Worm (Caenorhabditis elegans) whole organism, L1 larva: ENCODE measurements around the gene immt-1.

ENCODE experiments used
- aly-2 ChIP-seq: fragments of 150-350 bp; optimal IDR thresholded peaks from 2 replicates; lab custom pipeline; 2014; ENCODE audit warnings: missing biosample characterization, missing genetic modification characterization
- fkh-4 ChIP-seq: sonication (generic microtip); optimal IDR thresholded peaks from 2 replicates; lab custom pipeline; 2016; ENCODE audit warnings: missing compliant biosample characterization, missing genetic modification characterization, borderline replicate concordance
- irx-1 ChIP-seq: sonication (generic microtip); optimal IDR thresholded peaks from 2 replicates; lab custom pipeline; 2016; ENCODE audit warnings: missing genetic modification characterization, missing compliant biosample characterization
- lin-35 ChIP-seq, 2 experiments: fragments of 150-350 bp; optimal IDR thresholded peaks; 2 replicates each; lab custom pipeline; 2014; ENCODE audit warnings: missing biosample characterization in 2 of 2, missing genetic modification characterization in 2 of 2, missing genetic modification reagents in 2 of 2
- lsy-2 ChIP-seq, 2 experiments: fragments of 150-350 bp; optimal IDR thresholded peaks; 2 replicates each; lab custom pipeline; 2014; ENCODE audit warnings: missing biosample characterization in 2 of 2, missing genetic modification characterization in 2 of 2
- nhr-28 ChIP-seq: fragments of 150-350 bp; optimal IDR thresholded peaks from 2 replicates; lab custom pipeline; 2014; ENCODE audit warnings: missing biosample characterization, missing genetic modification characterization
- nhr-47 ChIP-seq: sonication (generic microtip); optimal IDR thresholded peaks from 2 replicates; lab custom pipeline; 2016; ENCODE audit warnings: mild to moderate bottlenecking, missing genetic modification characterization, moderate library complexity, missing compliant biosample characterization
- nhr-77 ChIP-seq: fragments of 150-350 bp; optimal IDR thresholded peaks from 2 replicates; lab custom pipeline; 2014; ENCODE audit warnings: missing biosample characterization, missing genetic modification characterization
- pqm-1 ChIP-seq: sonication (generic microtip); optimal IDR thresholded peaks from 3 replicates; lab custom pipeline; 2017; ENCODE audit warnings: missing biosample characterization, missing genetic modification characterization
- swsn-7 ChIP-seq: sonication (generic microtip); optimal IDR thresholded peaks from 2 replicates; lab custom pipeline; 2016; ENCODE audit warnings: missing genetic modification characterization, missing compliant biosample characterization
- tlp-1 ChIP-seq: fragments of 150-350 bp; optimal IDR thresholded peaks from 2 replicates; lab custom pipeline; 2014; ENCODE audit warnings: missing biosample characterization, missing genetic modification characterization
- xbp-1 ChIP-seq: sonication (generic microtip); optimal IDR thresholded peaks from 2 replicates; lab custom pipeline; 2016; ENCODE audit warnings: missing genetic modification characterization, missing compliant biosample characterization
- ztf-11 ChIP-seq, 2 experiments: sonication (generic microtip); optimal IDR thresholded peaks; 2 replicates each; lab custom pipeline; 2016 to 2017; ENCODE audit warnings: missing genetic modification characterization in 2 of 2, missing biosample characterization in 1 of 2, missing compliant biosample characterization in 1 of 2

DNA sequence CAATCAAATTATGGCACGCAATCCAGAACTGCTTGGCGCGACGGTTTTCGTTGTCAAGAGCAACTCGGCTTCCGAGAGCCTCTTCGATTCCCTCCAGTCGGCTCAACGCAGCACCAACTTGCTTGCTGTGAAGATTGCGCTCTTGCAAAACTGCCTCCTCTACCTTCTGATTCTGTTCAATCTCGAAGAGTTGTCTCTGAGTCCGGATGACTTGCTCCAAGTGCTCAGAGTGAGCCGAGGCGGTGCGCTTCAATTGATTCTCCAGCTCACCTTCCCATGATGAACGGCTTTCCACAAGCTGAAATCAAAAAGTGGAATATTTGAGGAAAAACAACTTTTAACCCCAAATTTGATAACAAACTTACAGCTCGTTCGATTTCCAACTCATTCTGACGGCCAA is 2.5 kb downstream of the immt-1 start:
- TF ChIP-seq lsy-2 (tag; optimal IDR thresholded peaks at IDR 0.05; lab: Kevin White, UChicago) (no peak), nhr-28 (tag; lab: Kevin White, UChicago) (no peak), ztf-11 (tag; optimal IDR thresholded peaks at IDR 0.05; lab: Kevin White, UChicago) (no peak), xbp-1 (tag; lab: Kevin White, UChicago) (no peak), fkh-4 (tag; lab: Kevin White, UChicago) (no peak), nhr-77 (tag; lab: Kevin White, UChicago) (no peak), irx-1 (tag; lab: Kevin White, UChicago) (no peak), aly-2 (no peak), lin-35 (GFP tag; optimal IDR thresholded peaks at IDR 0.05; lab: Kevin White, UChicago) (no peak), tlp-1 (tag; lab: Kevin White, UChicago) (no peak), pqm-1 (no peak), swsn-7 (tag; lab: Kevin White, UChicago) (no peak), nhr-47 (tag; lab: Kevin White, UChicago) (no peak)
